Fruit fly (Drosophila melanogaster): ENCODE data around the gene ari-1.

DNA sequence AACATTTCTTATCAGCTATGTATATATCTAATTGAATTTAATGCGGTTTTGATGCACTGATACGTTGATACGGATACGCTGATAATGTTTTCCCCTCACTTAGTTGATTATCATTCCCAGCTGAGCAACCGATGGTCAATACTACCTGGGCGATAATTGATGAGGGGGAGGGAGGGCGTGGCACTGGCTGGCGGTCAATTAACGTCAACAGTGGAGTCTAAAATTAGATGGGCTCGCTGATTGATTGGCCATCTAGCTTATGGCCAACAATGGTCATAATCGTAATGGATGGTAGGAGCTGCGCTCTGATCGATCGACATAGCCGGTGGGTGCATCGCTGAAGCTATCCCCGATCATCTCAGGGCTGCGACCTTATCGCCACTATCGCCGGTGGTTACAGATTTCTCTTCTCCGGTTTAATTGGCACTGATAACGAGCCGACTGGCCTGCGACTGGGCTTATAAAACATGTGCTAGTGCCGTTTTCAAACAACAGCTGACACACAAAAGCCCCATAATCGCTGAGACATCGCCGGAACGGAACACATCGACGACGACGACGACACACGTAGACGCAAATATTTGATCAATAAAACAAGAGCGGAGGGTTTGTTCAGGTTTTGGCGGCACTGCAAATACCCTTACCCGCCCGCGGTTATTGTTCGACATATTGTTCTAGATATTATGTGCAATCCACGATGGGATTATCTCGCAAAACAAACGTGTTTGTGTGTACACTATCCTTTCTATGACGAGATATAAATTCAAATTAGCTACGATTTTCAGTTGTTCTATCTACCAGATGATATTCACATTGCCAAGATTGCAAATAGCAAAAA lies 53.8 kb downstream of the ari-1 start:
- TF ChIP-seq net (GFP tag; optimal IDR thresholded peaks at IDR 0.05): no peak
- TF ChIP-seq svp (GFP tag): no peak
- TF ChIP-seq CG8319 (GFP tag; optimal IDR thresholded peaks at IDR 0.05): no peak
- TF ChIP-seq CG10669 (GFP tag; optimal IDR thresholded peaks at IDR 0.05): no peak
- no peak for TF ChIP-seq OdsH (GFP tag; optimal IDR thresholded peaks at IDR 0.05)
- TF ChIP-seq CG7368 (GFP tag; optimal IDR thresholded peaks at IDR 0.05): no peak
- no peak for TF ChIP-seq CG3919 (GFP tag; optimal IDR thresholded peaks at IDR 0.05)
- TF ChIP-seq CG16779 (tag; optimal IDR thresholded peaks at IDR 0.05): no peak
- no peak for TF ChIP-seq Hr38 (GFP tag; optimal IDR thresholded peaks at IDR 0.05)
- TF ChIP-seq CG8119 (GFP tag; IDR thresholded peaks at IDR 0.05): no peak
- TF ChIP-seq Sox15 (GFP tag; optimal IDR thresholded peaks at IDR 0.05): no peak
- TF ChIP-seq salr (GFP tag; optimal IDR thresholded peaks at IDR 0.05): no peak

Measured in whole organism, prepupa.